Worm (Caenorhabditis elegans) whole organism, L1 larva: ENCODE data around the gene rbr-2.

Experiments
- Y116A8C.19 ChIP-seq: sonication (generic microtip); optimal IDR thresholded peaks from 2 replicates; lab custom pipeline; 2016; ENCODE audit warnings: missing compliant biosample characterization, missing genetic modification characterization, borderline replicate concordance
- blmp-1 ChIP-seq: fragments of 150-350 bp; optimal IDR thresholded peaks from 2 replicates; lab custom pipeline; 2014; ENCODE audit warnings: missing biosample characterization, missing genetic modification characterization
- ceh-63 ChIP-seq: fragments of 200-800 bp; sonication (Bioruptor generic); optimal IDR thresholded peaks from 2 replicates; lab custom pipeline; 2018; ENCODE audit warnings: mild to moderate bottlenecking, missing genetic modification characterization, missing compliant biosample characterization
- ceh-82 ChIP-seq, 3 experiments: fragments of 150-350 bp in 1 of 3; sonication (generic microtip) in 2 of 3; optimal IDR thresholded peaks; 2 replicates each; lab custom pipeline; 2014 to 2017; ENCODE audit warnings: missing biosample characterization in 3 of 3, missing genetic modification characterization in 3 of 3
- ceh-88 ChIP-seq: fragments of 200-800 bp; sonication (Bioruptor generic); IDR thresholded peaks from 2 replicates; pipeline ENCODE4 v1.3.6; 2022; ENCODE audit warnings: missing genetic modification characterization, missing compliant biosample characterization
- ceh-90 ChIP-seq: sonication (generic microtip); optimal IDR thresholded peaks from 2 replicates; lab custom pipeline; 2016; ENCODE audit warnings: missing genetic modification characterization, missing compliant biosample characterization
- dpl-1 ChIP-seq, 3 experiments: fragments of 150-350 bp in 2 of 3; sonication (generic microtip) in 1 of 3; optimal IDR thresholded peaks; 2 replicates each; lab custom pipeline; 2014 to 2017; ENCODE audit warnings: missing biosample characterization in 3 of 3, missing genetic modification characterization in 3 of 3, missing genetic modification reagents in 3 of 3
- efl-1 ChIP-seq, 4 experiments: fragments of 150-350 bp; optimal IDR thresholded peaks in 3 of 4; peaks in 1 of 4; 1 replicate in 1 of 4; 2 replicates in 3 of 4; lab custom pipeline; 2014; ENCODE audit warnings: missing biosample characterization in 2 of 4, missing genetic modification characterization in 2 of 4, missing genetic modification reagents in 2 of 4
- egl-13 ChIP-seq: sonication (generic microtip); optimal IDR thresholded peaks from 2 replicates; lab custom pipeline; 2016; ENCODE audit warnings: missing genotype, missing genetic modification reagents, missing genetic modification characterization, missing compliant biosample characterization
- egl-27 ChIP-seq, 2 experiments: fragments of 150-350 bp in 1 of 2; sonication (generic microtip); optimal IDR thresholded peaks; 3 replicates each; lab custom pipeline; 2017 to 2018; ENCODE audit warnings: missing biosample characterization in 2 of 2, missing genetic modification characterization in 2 of 2, missing genetic modification reagents in 2 of 2
- elt-2 ChIP-seq: sonication (generic microtip); optimal IDR thresholded peaks from 2 replicates; lab custom pipeline; 2016; ENCODE audit warnings: missing genetic modification characterization, mild to moderate bottlenecking, inconsistent platforms, missing compliant biosample characterization, missing genetic modification reagents
- elt-3 ChIP-seq, 6 experiments: fragments of 150-350 bp in 1 of 6; sonication (generic microtip); optimal IDR thresholded peaks; 2 replicates each; lab custom pipeline; 2017 to 2018; ENCODE audit warnings: missing biosample characterization in 6 of 6, missing genetic modification characterization in 6 of 6, inconsistent platforms in 1 of 6
- ets-5 ChIP-seq: fragments of 200-800 bp; sonication (Bioruptor generic); IDR thresholded peaks from 2 replicates; pipeline ENCODE4 v1.3.6; 2022; ENCODE audit warnings: missing genetic modification characterization, missing compliant biosample characterization
- fkh-10 ChIP-seq: sonication (generic microtip); optimal IDR thresholded peaks from 2 replicates; lab custom pipeline; 2017; ENCODE audit warnings: missing biosample characterization, missing genetic modification reagents, missing genetic modification characterization
- fkh-4 ChIP-seq: sonication (generic microtip); optimal IDR thresholded peaks from 2 replicates; lab custom pipeline; 2016; ENCODE audit warnings: missing compliant biosample characterization, missing genetic modification characterization, borderline replicate concordance
- fos-1 ChIP-seq: fragments of 150-350 bp; optimal IDR thresholded peaks from 2 replicates; lab custom pipeline; 2014; ENCODE audit warnings: missing biosample characterization, missing genetic modification characterization
- grh-1 ChIP-seq: fragments of 200-800 bp; sonication (Bioruptor generic); IDR thresholded peaks from 2 replicates; pipeline ENCODE4 v1.3.6; 2022; ENCODE audit warnings: missing genetic modification reagents, missing genetic modification characterization, missing compliant biosample characterization
- hlh-17 ChIP-seq: fragments of 200-800 bp; sonication (Bioruptor generic); optimal IDR thresholded peaks from 2 replicates; lab custom pipeline; 2018; ENCODE audit warnings: missing genetic modification characterization, mild to moderate bottlenecking, missing compliant biosample characterization, moderate library complexity, borderline replicate concordance
- hpl-2 ChIP-seq: fragments of 150-350 bp; optimal IDR thresholded peaks from 2 replicates; lab custom pipeline; 2014; ENCODE audit warnings: missing biosample characterization, missing genetic modification reagents, missing genetic modification characterization
- jun-1 ChIP-seq: fragments of 150-350 bp; optimal IDR thresholded peaks from 2 replicates; lab custom pipeline; 2014; ENCODE audit warnings: missing biosample characterization, missing genetic modification reagents, missing genetic modification characterization
- lin-14 ChIP-seq: fragments of 200-800 bp; sonication (Bioruptor generic); optimal IDR thresholded peaks from 2 replicates; lab custom pipeline; 2018; ENCODE audit warnings: mild to moderate bottlenecking, missing genetic modification characterization, moderate library complexity, missing compliant biosample characterization
- lsy-2 ChIP-seq, 2 experiments: fragments of 150-350 bp; optimal IDR thresholded peaks; 2 replicates each; lab custom pipeline; 2014; ENCODE audit warnings: missing biosample characterization in 2 of 2, missing genetic modification characterization in 2 of 2
- mab-9 ChIP-seq: fragments of 200-800 bp; sonication (Bioruptor generic); IDR thresholded peaks from 2 replicates; pipeline ENCODE4 v1.3.6; 2022; ENCODE audit warnings: missing genetic modification reagents, missing genetic modification characterization, missing compliant biosample characterization
- mdl-1 ChIP-seq, 2 experiments: fragments of 150-350 bp; optimal IDR thresholded peaks; 2 replicates each; lab custom pipeline; 2014 to 2017; ENCODE audit warnings: missing biosample characterization in 2 of 2, missing genetic modification characterization in 2 of 2, inconsistent platforms in 1 of 2
- mef-2 ChIP-seq: fragments of 150-350 bp; optimal IDR thresholded peaks from 2 replicates; lab custom pipeline; 2014; ENCODE audit warnings: missing biosample characterization, missing genetic modification characterization
- nhr-11 ChIP-seq: fragments of 150-350 bp; optimal IDR thresholded peaks from 2 replicates; lab custom pipeline; 2014; ENCODE audit warnings: missing biosample characterization, missing genetic modification characterization
- nhr-19 ChIP-seq: fragments of 200-800 bp; sonication (Bioruptor generic); conservative IDR thresholded peaks from 2 replicates; pipeline ENCODE4 v1.3.6; 2022; ENCODE audit warnings: missing genetic modification characterization, missing compliant biosample characterization
- nhr-20 ChIP-seq: sonication (generic microtip); optimal IDR thresholded peaks from 2 replicates; lab custom pipeline; 2016; ENCODE audit warnings: mild to moderate bottlenecking, missing genetic modification characterization, missing compliant biosample characterization
- nhr-237 ChIP-seq: fragments of 150-350 bp; optimal IDR thresholded peaks from 2 replicates; lab custom pipeline; 2014; ENCODE audit warnings: missing biosample characterization, missing genetic modification characterization
- nhr-28 ChIP-seq: fragments of 150-350 bp; optimal IDR thresholded peaks from 2 replicates; lab custom pipeline; 2014; ENCODE audit warnings: missing biosample characterization, missing genetic modification characterization
- nhr-71 ChIP-seq: sonication (generic microtip); optimal IDR thresholded peaks from 2 replicates; lab custom pipeline; 2016; ENCODE audit warnings: mild to moderate bottlenecking, missing genetic modification characterization, moderate library complexity, missing compliant biosample characterization
- nhr-76 ChIP-seq: sonication (generic microtip); optimal IDR thresholded peaks from 2 replicates; lab custom pipeline; 2017; ENCODE audit warnings: missing biosample characterization, missing genetic modification characterization
- nhr-77 ChIP-seq: fragments of 150-350 bp; optimal IDR thresholded peaks from 2 replicates; lab custom pipeline; 2014; ENCODE audit warnings: missing biosample characterization, missing genetic modification characterization
- nhr-84 ChIP-seq: sonication (generic microtip); optimal IDR thresholded peaks from 2 replicates; lab custom pipeline; 2017; ENCODE audit warnings: missing biosample characterization, missing genetic modification characterization
- pqm-1 ChIP-seq: sonication (generic microtip); optimal IDR thresholded peaks from 3 replicates; lab custom pipeline; 2017; ENCODE audit warnings: missing biosample characterization, missing genetic modification characterization
- rnt-1 ChIP-seq: sonication (generic microtip); optimal IDR thresholded peaks from 2 replicates; lab custom pipeline; 2016; ENCODE audit warnings: mild to moderate bottlenecking, missing genetic modification characterization, moderate library complexity, missing compliant biosample characterization
- snpc-4 ChIP-seq: fragments of 150-350 bp; optimal IDR thresholded peaks from 2 replicates; lab custom pipeline; 2014; ENCODE audit warnings: missing biosample characterization, missing genetic modification characterization
- snu-23 ChIP-seq: sonication (generic microtip); optimal IDR thresholded peaks from 2 replicates; lab custom pipeline; 2016; ENCODE audit warnings: missing genetic modification characterization, missing compliant biosample characterization
- sox-4 ChIP-seq: sonication (generic microtip); optimal IDR thresholded peaks from 2 replicates; lab custom pipeline; 2016; ENCODE audit warnings: missing genetic modification characterization, missing compliant biosample characterization
- sup-37 ChIP-seq: fragments of 200-800 bp; sonication (Bioruptor generic); optimal IDR thresholded peaks from 2 replicates; lab custom pipeline; 2018; ENCODE audit warnings: mild to moderate bottlenecking, missing genetic modification characterization, missing compliant biosample characterization
- swsn-7 ChIP-seq: sonication (generic microtip); optimal IDR thresholded peaks from 2 replicates; lab custom pipeline; 2016; ENCODE audit warnings: missing genetic modification characterization, missing compliant biosample characterization
- tbx-2 ChIP-seq: sonication (generic microtip); optimal IDR thresholded peaks from 2 replicates; lab custom pipeline; 2016; ENCODE audit warnings: missing genetic modification characterization, missing compliant biosample characterization
- unc-62 ChIP-seq: fragments of 150-350 bp; optimal IDR thresholded peaks from 2 replicates; lab custom pipeline; 2014; ENCODE audit warnings: missing biosample characterization, missing genetic modification reagents, missing genetic modification characterization
- unc-98 ChIP-seq: fragments of 200-800 bp; sonication (Bioruptor generic); IDR thresholded peaks from 2 replicates; pipeline ENCODE4 v1.3.6; 2022; ENCODE audit warnings: missing genetic modification characterization, missing compliant biosample characterization
- zag-1 ChIP-seq: fragments of 150-350 bp; optimal IDR thresholded peaks from 2 replicates; lab custom pipeline; 2014; ENCODE audit warnings: missing biosample characterization, missing genetic modification characterization
- zip-4 ChIP-seq: fragments of 200-800 bp; sonication (Bioruptor generic); optimal IDR thresholded peaks from 2 replicates; lab custom pipeline; 2018; ENCODE audit warnings: mild to moderate bottlenecking, missing genetic modification characterization, moderate library complexity, missing compliant biosample characterization
- ztf-4 ChIP-seq: fragments of 150-350 bp; optimal IDR thresholded peaks from 2 replicates; lab custom pipeline; 2014; ENCODE audit warnings: missing biosample characterization, missing genetic modification characterization

rbr-2 gene

ce11 chrIV:10964688-10965087, 44.8 kb downstream of the rbr-2 start (continued):
- TF ChIP-seq hpl-2 (GFP tag; lab: Kevin White, UChicago) (no peak), ceh-90 (tag; lab: Kevin White, UChicago) (no peak), nhr-20 (tag; lab: Kevin White, UChicago) (peak; percentile 2), tbx-2 (tag; lab: Kevin White, UChicago) (no peak), mdl-1 (tag; optimal IDR thresholded peaks at IDR 0.05; lab: Kevin White, UChicago) (peak in 1 of 2 experiments; percentile 9), nhr-19 (no peak), sox-4 (tag; lab: Kevin White, UChicago) (no peak), fos-1 (tag; lab: Kevin White, UChicago) (no peak), nhr-76 (tag; lab: Kevin White, UChicago) (no peak), ets-5 (GFP tag; lab: Robert Waterston, UW) (no peak), lin-14 (no peak), efl-1 (optimal IDR thresholded peaks at IDR 0.05; lab: Kevin White, UChicago) (no peak), efl-1 (GFP tag; optimal IDR thresholded peaks at IDR 0.05 in 1 of 2; lab: Kevin White, UChicago) (peak in 1 of 2 experiments; percentile 16), dpl-1 (GFP tag; optimal IDR thresholded peaks at IDR 0.05; lab: Kevin White, UChicago) (no peak), nhr-28 (no peak), mab-9 (GFP tag; lab: Robert Waterston, UW) (no peak), ceh-63 (no peak), elt-3 (tag; optimal IDR thresholded peaks at IDR 0.05; lab: Kevin White, UChicago) (no peak), zip-4 (GFP tag; lab: Kevin White, UChicago) (no peak), blmp-1 (tag; lab: Kevin White, UChicago) (no peak), Y116A8C.19 (tag; lab: Kevin White, UChicago) (no peak), nhr-11 (no peak)

DNA sequence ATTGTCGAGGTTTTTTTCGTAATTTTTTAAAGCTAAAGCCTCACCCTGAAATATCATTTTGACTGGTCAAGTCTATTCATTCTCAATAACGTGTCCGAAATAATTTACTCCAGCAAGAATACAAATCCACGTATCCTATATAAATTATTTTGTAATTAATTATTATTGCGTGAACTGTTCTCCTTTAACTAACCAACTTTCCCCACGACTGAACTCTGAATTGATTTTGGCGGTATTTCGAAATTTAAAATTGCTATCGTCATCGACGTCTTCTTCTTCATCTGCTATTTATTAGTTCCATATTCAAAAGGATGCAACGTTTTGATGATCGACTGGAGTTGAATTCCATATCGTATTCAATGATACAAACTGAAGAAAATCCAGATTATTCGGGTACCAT, 46.5 kb downstream of the rbr-2 start, which contains the start of the genes aqp-3 and Y69E1A.8:
aqp-3 (minus strand) TSS at position 101 of the 400 bp plus-strand sequence.
Y69E1A.8 (plus strand) TSS at position 246 of the 400 bp plus-strand sequence.
- TF ChIP-seq egl-13 (tag; lab: Kevin White, UChicago): no peak
- no peak for TF ChIP-seq ztf-4 (tag; lab: Kevin White, UChicago)
- TF ChIP-seq nhr-19: no peak
- no peak for TF ChIP-seq nhr-237 (tag; lab: Kevin White, UChicago)
- TF ChIP-seq egl-27 (tag; optimal IDR thresholded peaks at IDR 0.05; lab: Kevin White, UChicago): no peak
- no peak for TF ChIP-seq nhr-28
- no peak for TF ChIP-seq Y116A8C.19 (tag; lab: Kevin White, UChicago)
- no peak for TF ChIP-seq sup-37
- TF ChIP-seq hlh-17 (GFP tag; lab: Kevin White, UChicago): no peak
- TF ChIP-seq hpl-2 (GFP tag; lab: Kevin White, UChicago): no peak
- TF ChIP-seq lin-14: no peak
- no peak for TF ChIP-seq grh-1 (GFP tag; lab: Robert Waterston, UW)
- TF ChIP-seq rnt-1 (tag; lab: Kevin White, UChicago): no peak
- TF ChIP-seq pqm-1 (tag; lab: Kevin White, UChicago): no peak

DNA sequence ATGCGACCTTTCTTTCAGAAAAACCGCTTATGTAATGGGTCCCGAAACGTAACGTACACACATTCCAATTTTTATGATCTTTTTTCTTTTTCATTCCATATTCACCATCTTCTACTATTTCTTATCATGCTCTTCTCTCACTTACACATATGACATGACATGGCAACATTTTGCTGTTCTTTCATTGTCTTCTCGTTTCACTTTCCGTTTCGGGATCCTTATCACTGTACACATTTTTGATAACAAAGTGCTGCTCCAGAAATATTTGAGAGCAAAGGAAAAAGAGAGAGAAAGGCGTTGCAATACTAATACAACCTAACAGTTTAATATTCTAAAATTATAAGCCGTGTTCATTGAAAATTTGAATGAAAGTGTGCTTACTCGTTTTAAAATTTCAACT, 50.5 kb downstream of the rbr-2 start:
- TF ChIP-seq nhr-20 (tag; lab: Kevin White, UChicago): peak; percentile 5
- no peak for TF ChIP-seq snu-23 (GFP tag; lab: Kevin White, UChicago)
- no peak for TF ChIP-seq unc-98 (GFP tag; lab: Robert Waterston, UW)
- TF ChIP-seq nhr-84 (tag; lab: Kevin White, UChicago): no peak
- TF ChIP-seq unc-62 (GFP tag; lab: Kevin White, UChicago): no peak
- peak; percentile 8 for TF ChIP-seq blmp-1 (tag; lab: Kevin White, UChicago)
- no peak for TF ChIP-seq mef-2 (tag; lab: Kevin White, UChicago)
- TF ChIP-seq nhr-71 (tag; lab: Kevin White, UChicago): peak; percentile 0
- TF ChIP-seq ceh-63: no peak
- TF ChIP-seq fkh-4 (tag; lab: Kevin White, UChicago): no peak
- TF ChIP-seq swsn-7 (tag; lab: Kevin White, UChicago): no peak
- no peak for TF ChIP-seq zag-1 (tag; lab: Kevin White, UChicago)
- no peak for TF ChIP-seq ets-5 (GFP tag; lab: Robert Waterston, UW)
- TF ChIP-seq pqm-1 (tag; lab: Kevin White, UChicago): no peak
- no peak for TF ChIP-seq ceh-82 (tag; optimal IDR thresholded peaks at IDR 0.05; lab: Kevin White, UChicago)
- TF ChIP-seq rnt-1 (tag; lab: Kevin White, UChicago): no peak
- TF ChIP-seq elt-2: peak; percentile 85
- TF ChIP-seq efl-1 (optimal IDR thresholded peaks at IDR 0.05; lab: Kevin White, UChicago): no peak
- peak in 1 of 2 experiments; percentile 83 for TF ChIP-seq efl-1 (GFP tag; optimal IDR thresholded peaks at IDR 0.05 in 1 of 2; lab: Kevin White, UChicago)
- TF ChIP-seq jun-1 (tag; lab: Kevin White, UChicago): no peak
- no peak for TF ChIP-seq hlh-17 (GFP tag; lab: Kevin White, UChicago)
- no peak for TF ChIP-seq snpc-4 (tag; lab: Kevin White, UChicago)
- TF ChIP-seq zip-4 (GFP tag; lab: Kevin White, UChicago): no peak
- TF ChIP-seq lsy-2 (tag; optimal IDR thresholded peaks at IDR 0.05; lab: Kevin White, UChicago): no peak
- TF ChIP-seq fkh-10 (GFP tag; lab: Kevin White, UChicago): no peak
- TF ChIP-seq ceh-88 (GFP tag; lab: Robert Waterston, UW): no peak
- no peak for TF ChIP-seq nhr-77 (tag; lab: Kevin White, UChicago)
